Worm (Caenorhabditis elegans): Measurements from ENCODE around the gene F32D8.5.
A peak's percentile ranks its signal among the peaks of the same experiment; 100 is the strongest.

The F32D8.5 gene

DNA sequence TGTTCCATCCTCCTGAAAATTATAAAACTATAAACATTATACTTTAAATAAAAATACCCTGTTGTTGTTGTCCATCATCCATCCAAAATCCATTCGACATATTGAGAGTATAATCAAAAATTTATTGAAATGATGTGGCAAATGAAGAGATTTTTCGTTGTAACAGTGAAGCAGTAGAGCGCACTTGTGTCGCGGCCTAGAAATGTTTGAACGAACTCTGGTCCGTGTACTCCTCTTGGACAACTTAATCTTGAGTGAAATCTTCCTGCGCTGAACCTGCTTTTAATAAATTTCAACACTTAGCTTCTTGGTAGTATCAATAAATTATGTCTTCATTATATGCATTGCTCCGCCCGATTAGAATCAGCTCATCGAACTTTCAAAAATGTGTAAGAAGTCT lies at the start of gene F32D8.5, which contains the start of gene F32D8.14:
Gene F32D8.5, plus strand, starts transcription at position 200 of the 400 bp plus-strand sequence.
Gene F32D8.14, minus strand, starts transcription at position 188 of the 400 bp plus-strand sequence.
- TF ChIP-seq aha-1 (tag; optimal IDR thresholded peaks at IDR 0.05) (no peak), snpc-4 (tag; optimal IDR thresholded peaks at IDR 0.05) (peak; percentile 51), hpl-2 (GFP tag; optimal IDR thresholded peaks at IDR 0.05) (no peak), nhr-90 (tag; optimal IDR thresholded peaks at IDR 0.05; ENCODE audit: poor library complexity) (peak; percentile 88), tlp-1 (tag; optimal IDR thresholded peaks at IDR 0.05) (no peak), C34B4.2 (tag; optimal IDR thresholded peaks at IDR 0.05) (no peak), nhr-47 (tag; optimal IDR thresholded peaks at IDR 0.05) (peak; percentile 89), fos-1 (tag; optimal IDR thresholded peaks at IDR 0.05) (peak; percentile 42), nhr-12 (tag; optimal IDR thresholded peaks at IDR 0.05) (no peak), F16B12.6 (tag; optimal IDR thresholded peaks at IDR 0.05) (no peak), nhr-84 (tag; optimal IDR thresholded peaks at IDR 0.05) (no peak), egl-13 (tag; optimal IDR thresholded peaks at IDR 0.05) (peak; percentile 85), lir-3 (tag; optimal IDR thresholded peaks at IDR 0.05; ENCODE audit: poor library complexity) (peak; percentile 96), sup-37 (GFP tag; optimal IDR thresholded peaks at IDR 0.05) (peak; percentile 16), unc-30 (tag; optimal IDR thresholded peaks at IDR 0.05) (no peak), efl-3 (GFP tag; optimal IDR thresholded peaks at IDR 0.05) (no peak), ztf-4 (tag; optimal IDR thresholded peaks at IDR 0.05) (peak; percentile 82), nhr-85 (tag) (peak; percentile 93), isw-1 (GFP tag; IDR thresholded peaks at IDR 0.05) (peak; percentile 61), nhr-237 (tag; optimal IDR thresholded peaks at IDR 0.05) (peak; percentile 27), ama-1 (optimal IDR thresholded peaks at IDR 0.05) (no peak), sox-4 (tag; optimal IDR thresholded peaks at IDR 0.05) (peak; percentile 85), ceh-63 (GFP tag; optimal IDR thresholded peaks at IDR 0.05) (no peak), mef-2 (tag; optimal IDR thresholded peaks at IDR 0.05) (no peak), nhr-77 (tag; optimal IDR thresholded peaks at IDR 0.05) (peak; percentile 67), ceh-88 (GFP tag; IDR thresholded peaks at IDR 0.05) (no peak; the same call in 1 of the 2 replicates), dsc-1 (tag; optimal IDR thresholded peaks at IDR 0.05) (peak; percentile 90), pax-3 (tag; optimal IDR thresholded peaks at IDR 0.05) (peak; percentile 79), unc-130 (tag; optimal IDR thresholded peaks at IDR 0.05) (peak; percentile 93), C16A3.4 (tag; optimal IDR thresholded peaks at IDR 0.05) (peak; percentile 88), lin-15B (tag; optimal IDR thresholded peaks at IDR 0.05) (peak; percentile 84), mep-1 (tag; optimal IDR thresholded peaks at IDR 0.05) (peak; percentile 89), dpl-1 (GFP tag; optimal IDR thresholded peaks at IDR 0.05) (peak; percentile 64 to 83 (median 77)), fkh-10 (GFP tag; optimal IDR thresholded peaks at IDR 0.05) (no peak), jun-1 (tag; optimal IDR thresholded peaks at IDR 0.05) (peak; percentile 56), skn-1 (tag; optimal IDR thresholded peaks at IDR 0.05) (peak; percentile 79), ceh-82 (tag; optimal IDR thresholded peaks at IDR 0.05) (peak; percentile 56 to 84 (median 76)), ceh-90 (tag; optimal IDR thresholded peaks at IDR 0.05) (peak; percentile 88), elt-2 (tag; optimal IDR thresholded peaks at IDR 0.05) (peak; percentile 53), sptf-1 (tag; optimal IDR thresholded peaks at IDR 0.05) (no peak), lin-39 (tag; optimal IDR thresholded peaks at IDR 0.05) (no peak), lin-13 (GFP tag; optimal IDR thresholded peaks at IDR 0.05) (peak; percentile 75), hlh-17 (GFP tag; optimal IDR thresholded peaks at IDR 0.05; ENCODE audit: borderline replicate concordance) (no peak), irx-1 (tag; optimal IDR thresholded peaks at IDR 0.05) (peak; percentile 90), nhr-71 (tag; optimal IDR thresholded peaks at IDR 0.05) (peak; percentile 94), mdl-1 (tag; optimal IDR thresholded peaks at IDR 0.05) (peak in 1 of 2 experiments; percentile 72), aly-2 (tag; optimal IDR thresholded peaks at IDR 0.05) (peak; percentile 4), hlh-4 (tag; optimal IDR thresholded peaks at IDR 0.05) (peak; percentile 9), xbp-1 (tag; optimal IDR thresholded peaks at IDR 0.05) (peak; percentile 88), rnt-1 (tag; optimal IDR thresholded peaks at IDR 0.05) (peak; percentile 98), unc-62 (GFP tag; optimal IDR thresholded peaks at IDR 0.05) (no peak), snu-23 (GFP tag; optimal IDR thresholded peaks at IDR 0.05) (peak; percentile 93), pqm-1 (tag; optimal IDR thresholded peaks at IDR 0.05) (no peak), blmp-1 (tag; optimal IDR thresholded peaks at IDR 0.05) (peak; percentile 68), nhr-20 (tag; optimal IDR thresholded peaks at IDR 0.05) (peak; percentile 91)
